Fruit fly (Drosophila melanogaster): ENCODE results near the gene Nrx-IV.

- TF ChIP-seq psq (optimal IDR thresholded peaks at IDR 0.05), result no peak
- TF ChIP-seq pan (optimal IDR thresholded peaks at IDR 0.05), result no peak
- no peak for TF ChIP-seq CG8478 (optimal IDR thresholded peaks at IDR 0.05)
Observed at dm6 chr3L:12124138-12124583, 22.2 kb upstream of the Nrx-IV start.
